Fruit fly (Drosophila melanogaster) Kc167 (cell line): ENCODE data around the gene arm.

Experiments used
- Myc ChIP-seq: fragments of >200 bp; optimal IDR thresholded peaks from 2 replicates; lab custom pipeline; 2017; ENCODE audit warnings: missing external identifiers
- insv ChIP-seq: fragments of >200 bp; optimal IDR thresholded peaks from 3 replicates; lab custom pipeline; 2018; ENCODE audit warnings: missing external identifiers
- ttk ChIP-seq: sonication (Bioruptor generic); optimal IDR thresholded peaks from 2 replicates; lab custom pipeline; 2017; ENCODE audit warnings: missing external identifiers

- TF ChIP-seq ttk (lab: Kevin White, UChicago) (no peak), Myc (lab: Kevin White, UChicago) (no peak), insv (lab: Kevin White, UChicago) (no peak)
Measured at dm6 chrX:1927473-1928306, 27.2 kb upstream of the arm start, which contains the start of gene CG11596.
